Fruit fly (Drosophila melanogaster) whole organism, embryonic: ENCODE data around the gene Cpr12A.

ENCODE experiments used
- Aef1 ChIP-seq: fragments of 200-800 bp; sonication (Bioruptor generic); IDR thresholded peaks from 3 replicates; pipeline ENCODE4 v1.3.6; 2022; ENCODE audit warnings: missing biosample characterization, missing genetic modification characterization
- BEAF-32 ChIP-seq: fragments of 200-800 bp; sonication (Bioruptor generic); optimal IDR thresholded peaks from 3 replicates; lab custom pipeline; 2017; ENCODE audit warnings: missing biosample characterization, missing genetic modification characterization, mild to moderate bottlenecking, moderate library complexity, missing genetic modification reagents
- CG10209 ChIP-seq: fragments of 200-800 bp; sonication (Bioruptor generic); optimal IDR thresholded peaks from 3 replicates; lab custom pipeline; 2017; ENCODE audit warnings: missing biosample characterization, mild to moderate bottlenecking, missing genetic modification characterization, missing genetic modification reagents
- CG10462 ChIP-seq: fragments of 200-800 bp; sonication (Bioruptor generic); optimal IDR thresholded peaks from 2 replicates; lab custom pipeline; 2016; ENCODE audit warnings: missing biosample characterization, missing genetic modification characterization
- CG11695 ChIP-seq: fragments of 200-800 bp; sonication (Bioruptor generic); IDR thresholded peaks from 3 replicates; pipeline ENCODE4 v1.3.6; 2022; ENCODE audit warnings: missing biosample characterization, missing genetic modification characterization
- CG13424 ChIP-seq: fragments of 200-800 bp; sonication (Bioruptor generic); optimal IDR thresholded peaks from 2 replicates; lab custom pipeline; 2019; ENCODE audit warnings: missing biosample characterization, mild to moderate bottlenecking, missing genetic modification characterization, moderate library complexity
- CG15479 ChIP-seq: fragments of 200-800 bp; sonication (Bioruptor generic); optimal IDR thresholded peaks from 3 replicates; lab custom pipeline; 2019; ENCODE audit warnings: missing biosample characterization, mild to moderate bottlenecking, missing genetic modification characterization, moderate library complexity
- CG15601 ChIP-seq: fragments of 200-800 bp; sonication (Bioruptor generic); optimal IDR thresholded peaks from 3 replicates; lab custom pipeline; 2019; ENCODE audit warnings: missing biosample characterization, mild to moderate bottlenecking, missing genetic modification characterization, moderate library complexity
- CG17328 ChIP-seq: fragments of 200-800 bp; sonication (Bioruptor generic); IDR thresholded peaks from 2 replicates; pipeline ENCODE4 v1.3.6; 2022; ENCODE audit warnings: missing biosample characterization, missing genetic modification characterization
- CG17912 ChIP-seq: fragments of 200-800 bp; sonication (Bioruptor generic); optimal IDR thresholded peaks from 2 replicates; lab custom pipeline; 2018; ENCODE audit warnings: missing biosample characterization, mild to moderate bottlenecking, missing genetic modification characterization
- CG18599 ChIP-seq: fragments of 200-800 bp; sonication (Bioruptor generic); optimal IDR thresholded peaks from 3 replicates; lab custom pipeline; 2017; ENCODE audit warnings: missing biosample characterization, missing genetic modification characterization, mild to moderate bottlenecking, moderate library complexity, missing genetic modification reagents
- CG18619 ChIP-seq: fragments of 200-800 bp; sonication (Bioruptor generic); optimal IDR thresholded peaks from 3 replicates; lab custom pipeline; 2017; ENCODE audit warnings: missing biosample characterization, mild to moderate bottlenecking, missing genetic modification characterization
- CG30431 ChIP-seq: fragments of 200-800 bp; sonication (Bioruptor generic); optimal IDR thresholded peaks from 2 replicates; lab custom pipeline; 2017; ENCODE audit warnings: missing biosample characterization, missing genetic modification characterization
- CG32532 ChIP-seq: fragments of 200-800 bp; sonication (Bioruptor generic); IDR thresholded peaks from 2 replicates; pipeline ENCODE4 v1.3.6; 2022; ENCODE audit warnings: missing biosample characterization, missing genetic modification characterization
- CG4424 ChIP-seq: fragments of 200-800 bp; sonication (Bioruptor generic); optimal IDR thresholded peaks from 3 replicates; lab custom pipeline; 2016; ENCODE audit warnings: missing biosample characterization, missing genetic modification characterization
- CG4730 ChIP-seq: fragments of 200-800 bp; sonication (Bioruptor generic); IDR thresholded peaks from 2 replicates; pipeline ENCODE4 v1.3.6; 2022; ENCODE audit warnings: missing biosample characterization, missing genetic modification characterization
- CG6254 ChIP-seq: fragments of 200-800 bp; sonication (Bioruptor generic); optimal IDR thresholded peaks from 3 replicates; lab custom pipeline; 2017; ENCODE audit warnings: mild to moderate bottlenecking, missing biosample characterization, missing genetic modification reagents, missing genetic modification characterization
- CG7839 ChIP-seq: fragments of 200-800 bp; sonication (Bioruptor generic); optimal IDR thresholded peaks from 3 replicates; lab custom pipeline; 2018; ENCODE audit warnings: missing biosample characterization, mild to moderate bottlenecking, missing genetic modification characterization, moderate library complexity
- CG8478 ChIP-seq: fragments of >200 bp; optimal IDR thresholded peaks from 2 replicates; lab custom pipeline; 2018
- D19A ChIP-seq: fragments of 200-800 bp; optimal IDR thresholded peaks from 3 replicates; lab custom pipeline; 2019; ENCODE audit warnings: missing biosample characterization, mild to moderate bottlenecking, missing genetic modification characterization, moderate library complexity
- Dref ChIP-seq: fragments of 200-800 bp; sonication (Bioruptor generic); IDR thresholded peaks from 2 replicates; pipeline ENCODE4 v1.3.6; 2022; ENCODE audit warnings: missing biosample characterization, missing genetic modification characterization
- ERR ChIP-seq: fragments of 200-800 bp; sonication (Bioruptor generic); optimal IDR thresholded peaks from 2 replicates; lab custom pipeline; 2016; ENCODE audit warnings: missing biosample characterization, missing genetic modification characterization
- Ets65A ChIP-seq: fragments of 200-800 bp; sonication (Bioruptor generic); peaks from one replicate; lab custom pipeline; 2016; ENCODE audit warnings: missing biosample characterization, missing genetic modification characterization
- Hand ChIP-seq: fragments of 200-800 bp; sonication (Bioruptor generic); optimal IDR thresholded peaks from 2 replicates; lab custom pipeline; 2017; ENCODE audit warnings: mild to moderate bottlenecking, missing biosample characterization, missing genetic modification reagents, missing genetic modification characterization
- Hmr ChIP-seq: fragments of 200-800 bp; sonication (Bioruptor generic); optimal IDR thresholded peaks from 3 replicates; lab custom pipeline; 2017; ENCODE audit warnings: mild to moderate bottlenecking, missing biosample characterization, missing genetic modification reagents, missing genetic modification characterization
- Hr51 ChIP-seq, 2 experiments: fragments of 200-800 bp; sonication (Bioruptor generic); optimal IDR thresholded peaks; 2 replicates in 1 of 2; 3 replicates in 1 of 2; lab custom pipeline; 2016 to 2018; ENCODE audit warnings: missing biosample characterization in 2 of 2, missing genetic modification characterization in 2 of 2, mild to moderate bottlenecking in 1 of 2, moderate library complexity in 1 of 2
- Mad ChIP-seq: fragments of 200-800 bp; sonication (Bioruptor generic); optimal IDR thresholded peaks from 2 replicates; lab custom pipeline; 2016; ENCODE audit warnings: missing biosample characterization, missing genetic modification characterization
- Nf-YA ChIP-seq: fragments of 200-800 bp; sonication (Bioruptor generic); IDR thresholded peaks from 2 replicates; pipeline ENCODE4 v1.3.6; 2022; ENCODE audit warnings: missing biosample characterization, missing genetic modification characterization
- Poxn ChIP-seq: fragments of 200-800 bp; sonication (Bioruptor generic); IDR thresholded peaks from 2 replicates; pipeline ENCODE4 v1.3.6; 2022; ENCODE audit warnings: missing biosample characterization, missing genetic modification characterization
- Rfx ChIP-seq: fragments of 200-800 bp; sonication (Bioruptor generic); IDR thresholded peaks from 2 replicates; pipeline ENCODE4 v1.3.6; 2022; ENCODE audit warnings: missing biosample characterization, missing genetic modification characterization
- Sox102F ChIP-seq: fragments of 200-800 bp; sonication (Bioruptor generic); optimal IDR thresholded peaks from 2 replicates; lab custom pipeline; 2018; ENCODE audit warnings: missing biosample characterization, mild to moderate bottlenecking, missing genetic modification characterization, moderate library complexity
- Tbp ChIP-seq: fragments of >200 bp; optimal IDR thresholded peaks from 2 replicates; lab custom pipeline; 2018; ENCODE audit warnings: missing biosample characterization, missing genetic modification characterization
- amos ChIP-seq: fragments of 200-800 bp; sonication (Bioruptor generic); IDR thresholded peaks from 2 replicates; pipeline ENCODE4 v1.3.6; 2022; ENCODE audit warnings: missing biosample characterization, missing genetic modification characterization; ENCODE audit not compliant: partially characterized antibody
- ap ChIP-seq: fragments of 200-800 bp; sonication (Bioruptor generic); IDR thresholded peaks from 2 replicates; pipeline ENCODE4 v1.3.6; 2022; ENCODE audit warnings: missing biosample characterization, missing genetic modification characterization
- ato ChIP-seq: fragments of 200-800 bp; sonication (Bioruptor generic); IDR thresholded peaks from 2 replicates; pipeline ENCODE4 v1.3.6; 2022; ENCODE audit warnings: missing biosample characterization, missing genetic modification characterization; ENCODE audit not compliant: partially characterized antibody
- az2 ChIP-seq: fragments of 200-800 bp; sonication (Bioruptor generic); optimal IDR thresholded peaks from 3 replicates; lab custom pipeline; 2016; ENCODE audit warnings: missing biosample characterization, missing genetic modification characterization
- bsh ChIP-seq, 2 experiments: fragments of 200-800 bp; sonication (Bioruptor generic); optimal IDR thresholded peaks; 2 replicates each; lab custom pipeline; 2017 to 2018; ENCODE audit warnings: mild to moderate bottlenecking in 2 of 2, missing biosample characterization in 2 of 2, missing genetic modification characterization in 2 of 2, moderate library complexity in 1 of 2
- cad ChIP-seq: fragments of >200 bp; optimal IDR thresholded peaks from 2 replicates; lab custom pipeline; 2017; ENCODE audit warnings: missing biosample characterization, missing genetic modification characterization
- ci ChIP-seq: fragments of 200-800 bp; sonication (Bioruptor generic); IDR thresholded peaks from 3 replicates; pipeline ENCODE4 v1.3.6; 2022; ENCODE audit warnings: missing biosample characterization, missing genetic modification characterization
- dpn ChIP-seq, 2 experiments: fragments of 200-800 bp; sonication (Bioruptor generic); optimal IDR thresholded peaks; 3 replicates each; lab custom pipeline; 2016; ENCODE audit warnings: missing biosample characterization in 2 of 2, missing genetic modification characterization in 2 of 2
- eve ChIP-seq, 2 experiments: fragments of >200 bp; optimal IDR thresholded peaks; 2 replicates each; lab custom pipeline; 2017; ENCODE audit warnings: missing biosample characterization in 2 of 2, missing genetic modification characterization in 2 of 2
- eyg ChIP-seq: fragments of 200-800 bp; sonication (Bioruptor generic); optimal IDR thresholded peaks from 3 replicates; lab custom pipeline; 2016; ENCODE audit warnings: missing biosample characterization, missing genetic modification characterization
- ham ChIP-seq: fragments of 200-800 bp; sonication (Bioruptor generic); IDR thresholded peaks from 2 replicates; pipeline ENCODE4 v1.3.6; 2022; ENCODE audit warnings: missing biosample characterization, missing genetic modification characterization
- nmo ChIP-seq: fragments of 200-800 bp; sonication (Bioruptor generic); optimal IDR thresholded peaks from 2 replicates; lab custom pipeline; 2018; ENCODE audit warnings: missing biosample characterization, mild to moderate bottlenecking, missing genetic modification characterization, moderate library complexity
- pzg ChIP-seq: fragments of 200-800 bp; sonication (Bioruptor generic); optimal IDR thresholded peaks from 3 replicates; lab custom pipeline; 2018; ENCODE audit warnings: missing biosample characterization, mild to moderate bottlenecking, missing genetic modification characterization, moderate library complexity
- sens ChIP-seq: fragments of 200-800 bp; sonication (Bioruptor generic); peaks from one replicate; lab custom pipeline; 2016; ENCODE audit warnings: missing biosample characterization, missing genetic modification characterization
- sisA ChIP-seq: fragments of 200-800 bp; sonication (Bioruptor generic); IDR thresholded peaks from 2 replicates; pipeline ENCODE4 v1.3.6; 2022; ENCODE audit warnings: missing biosample characterization, missing genetic modification characterization
- sob ChIP-seq: fragments of 200-800 bp; sonication (Bioruptor generic); IDR thresholded peaks from 2 replicates; pipeline ENCODE4 v1.3.6; 2022; ENCODE audit warnings: missing biosample characterization, missing genetic modification characterization
- vvl ChIP-seq: fragments of 200-800 bp; sonication (Bioruptor generic); IDR thresholded peaks from 2 replicates; pipeline ENCODE4 v1.3.6; 2022; ENCODE audit warnings: missing biosample characterization, missing genetic modification characterization

The Cpr12A gene

dm6 chrX:13565490-13566156 is 22.2 kb downstream of the Cpr12A start (continued):
- TF ChIP-seq CG15601 (no peak), Hand (GFP tag; lab: Kevin White, UChicago) (no peak), Sox102F (GFP tag; lab: Kevin White, UChicago) (peak; percentile 5), Mad (no peak), Nf-YA (no peak), CG15479 (GFP tag; lab: Kevin White, UChicago) (no peak), BEAF-32 (GFP tag; lab: Kevin White, UChicago) (no peak), CG18599 (GFP tag; lab: Kevin White, UChicago) (no peak), Poxn (GFP tag; lab: Robert Waterston, UW) (no peak), nmo (GFP tag; lab: Kevin White, UChicago) (peak; percentile 11), Dref (GFP tag; lab: Robert Waterston, UW) (no peak), Tbp (GFP tag; lab: Kevin White, UChicago) (no peak), D19A (tag; lab: Kevin White, UChicago) (no peak), Aef1 (no peak), CG4730 (GFP tag; lab: Robert Waterston, UW) (no peak), sens (GFP tag; lab: Kevin White, UChicago) (peak; percentile 13), CG30431 (GFP tag; lab: Kevin White, UChicago) (no peak), vvl (GFP tag; lab: Robert Waterston, UW) (peak; percentile 47; the same call in 1 of the 2 replicates), CG6254 (GFP tag; lab: Kevin White, UChicago) (no peak), amos (GFP tag; lab: Robert Waterston, UW) (no peak), CG10462 (no peak)

- TF ChIP-seq Ets65A (GFP tag; lab: Kevin White, UChicago) (peak; percentile 86), ham (GFP tag; lab: Robert Waterston, UW) (no peak), CG17328 (GFP tag; lab: Robert Waterston, UW) (peak; percentile 41; the same call in 1 of the 2 replicates), dpn (GFP tag; optimal IDR thresholded peaks at IDR 0.05; lab: Kevin White, UChicago) (peak in 1 of 2 experiments; percentile 3), Hr51 (GFP tag; optimal IDR thresholded peaks at IDR 0.05; lab: Kevin White, UChicago) (peak in 1 of 2 experiments; percentile 38), bsh (GFP tag; optimal IDR thresholded peaks at IDR 0.05; lab: Kevin White, UChicago) (peak in 1 of 2 experiments; percentile 27), CG32532 (GFP tag; lab: Robert Waterston, UW) (peak; percentile 53; the same call in 1 of the 2 replicates), ERR (GFP tag; lab: Kevin White, UChicago) (no peak), CG11695 (GFP tag; lab: Robert Waterston, UW) (peak; percentile 30; the same call in 1 of the 3 replicates), cad (GFP tag; lab: Kevin White, UChicago) (no peak), ato (GFP tag; lab: Robert Waterston, UW) (no peak), sob (GFP tag; lab: Robert Waterston, UW) (0 out of 2 replicates have a peak, but pooled peaks have one; percentile 48), CG17912 (GFP tag; lab: Kevin White, UChicago) (no peak), CG10209 (peak; percentile 1), CG4730 (GFP tag; lab: Robert Waterston, UW) (peak; percentile 46; the same call in 1 of the 2 replicates), Rfx (peak; percentile 49; the same call in 1 of the 2 replicates), CG7839 (tag; lab: Kevin White, UChicago) (peak; percentile 43), ap (0 out of 2 replicates have a peak, but pooled peaks have one; percentile 19), pzg (GFP tag; lab: Kevin White, UChicago) (no peak), Hmr (GFP tag; lab: Kevin White, UChicago) (peak; percentile 5), eve (GFP tag; optimal IDR thresholded peaks at IDR 0.05; lab: Kevin White, UChicago) (peak in 1 of 2 experiments; percentile 30), CG4424 (GFP tag; lab: Kevin White, UChicago) (no peak), eyg (GFP tag; lab: Kevin White, UChicago) (peak; percentile 10), CG13424 (peak; percentile 16), az2 (GFP tag; lab: Kevin White, UChicago) (peak; percentile 14), CG8478 (lab: Kevin White, UChicago) (no peak), sisA (peak; percentile 46), sens (GFP tag; lab: Kevin White, UChicago) (peak; percentile 70), ci (GFP tag; lab: Robert Waterston, UW) (peak; percentile 49; the same call in 1 of the 3 replicates), CG18619 (GFP tag; lab: Kevin White, UChicago) (no peak)
These were observed 24.7 kb downstream of the Cpr12A start for dm6 chrX:13568127-13568526.
